Fruit fly (Drosophila melanogaster): ENCODE measurements around the gene Antp.

Antp gene

DNA sequence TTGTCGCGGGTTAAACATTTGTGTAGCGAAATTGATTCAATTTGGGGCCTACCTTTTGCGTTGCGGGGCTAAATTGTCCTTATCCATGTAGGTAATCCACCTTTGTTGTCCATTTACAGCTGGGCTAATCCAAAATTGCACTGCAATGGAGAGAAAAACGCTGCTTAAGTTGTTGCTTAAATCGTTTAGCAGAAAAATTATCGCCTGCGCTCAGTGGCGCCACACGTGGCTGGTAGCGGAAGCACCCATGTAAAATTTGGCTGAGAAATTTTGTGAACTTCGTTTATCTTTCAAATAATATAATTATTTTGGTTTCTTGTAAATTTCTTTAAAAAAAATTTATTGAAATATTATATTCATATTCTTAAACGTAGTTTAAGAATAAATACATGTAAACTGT, 28.5 kb downstream of the Antp start:
- no peak for TF ChIP-seq Dll (optimal IDR thresholded peaks at IDR 0.05)
- TF ChIP-seq usp (GFP tag; optimal IDR thresholded peaks at IDR 0.05), result no peak
- TF ChIP-seq CG8478 (optimal IDR thresholded peaks at IDR 0.05), result no peak
- TF ChIP-seq psq (optimal IDR thresholded peaks at IDR 0.05), result no peak

DNA sequence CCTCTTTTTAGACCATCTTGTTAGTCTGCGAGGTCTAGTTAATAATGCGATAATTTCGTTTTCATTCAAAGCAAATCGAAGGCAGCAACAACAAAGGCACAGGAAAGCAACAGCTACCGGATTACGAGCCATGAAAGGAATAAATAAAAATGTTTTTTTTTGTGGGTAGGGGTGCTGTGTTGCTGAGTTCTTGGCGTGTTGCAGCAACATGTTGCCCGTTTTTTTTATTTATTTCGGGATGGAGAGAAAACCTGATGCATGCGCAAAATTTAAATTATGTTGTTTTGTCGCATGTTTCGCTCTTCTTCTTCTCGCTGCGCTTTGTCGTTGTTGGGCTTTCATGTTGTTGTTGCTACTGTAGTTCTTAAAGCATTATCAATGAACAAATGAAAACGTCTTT, 29.1 kb downstream of the Antp start:
- TF ChIP-seq Dll (optimal IDR thresholded peaks at IDR 0.05) (no peak), EcR (GFP tag; optimal IDR thresholded peaks at IDR 0.05) (no peak), CG8478 (optimal IDR thresholded peaks at IDR 0.05) (no peak), usp (GFP tag; optimal IDR thresholded peaks at IDR 0.05) (no peak), pan (optimal IDR thresholded peaks at IDR 0.05) (no peak), psq (optimal IDR thresholded peaks at IDR 0.05) (no peak)

DNA sequence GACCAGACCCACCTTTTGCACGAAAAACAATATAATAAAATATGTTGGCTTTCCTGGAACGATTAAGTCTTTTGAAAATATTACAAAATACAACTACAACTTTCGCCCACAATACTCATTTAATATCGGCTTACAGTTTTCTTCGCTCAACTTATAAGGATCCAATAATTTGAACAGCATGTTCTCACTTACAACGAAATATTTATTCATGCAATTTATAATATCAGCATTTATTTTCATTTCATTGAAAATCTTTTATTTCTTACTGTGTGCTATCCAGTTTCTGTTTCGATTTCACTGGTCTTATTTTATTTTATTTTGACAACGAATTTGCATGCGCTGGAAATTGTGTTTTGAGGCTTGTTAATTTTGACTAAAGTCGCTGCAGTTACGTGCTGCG, 30.6 kb downstream of the Antp start:
- no peak for TF ChIP-seq EcR (GFP tag; optimal IDR thresholded peaks at IDR 0.05)
- TF ChIP-seq CG8478 (optimal IDR thresholded peaks at IDR 0.05), result no peak
- no peak for TF ChIP-seq usp (GFP tag; optimal IDR thresholded peaks at IDR 0.05)
- TF ChIP-seq psq (optimal IDR thresholded peaks at IDR 0.05), result no peak
- TF ChIP-seq pan (optimal IDR thresholded peaks at IDR 0.05), result no peak
- no peak for TF ChIP-seq Dll (optimal IDR thresholded peaks at IDR 0.05)

DNA sequence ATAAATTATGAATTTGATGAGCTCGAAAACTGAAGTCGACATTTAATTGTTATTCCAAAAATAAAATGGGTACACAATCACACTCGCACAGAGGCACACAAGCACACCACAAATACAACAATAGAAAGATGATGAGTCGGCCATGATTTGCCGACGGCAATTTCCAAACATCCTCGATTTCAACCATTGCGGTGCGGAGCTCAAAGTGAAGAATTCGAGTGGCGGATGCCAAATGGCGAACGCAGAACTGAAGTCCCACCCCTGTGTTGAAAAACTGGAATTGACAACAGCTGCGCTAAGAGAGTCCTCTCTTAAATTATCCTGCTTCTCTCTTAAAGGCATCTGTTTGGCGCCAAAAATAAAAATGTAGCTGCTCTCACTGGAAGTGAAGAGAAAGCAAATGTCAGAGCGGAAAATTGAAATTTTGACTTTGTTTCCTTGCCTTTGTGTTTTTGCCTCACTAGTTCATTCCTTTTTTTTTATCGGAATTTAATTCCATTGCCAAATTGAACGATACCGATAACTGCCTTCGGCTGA, 32.4 kb downstream of the Antp start:
- TF ChIP-seq EcR (GFP tag; optimal IDR thresholded peaks at IDR 0.05) (no peak), CG8478 (optimal IDR thresholded peaks at IDR 0.05) (no peak)

DNA sequence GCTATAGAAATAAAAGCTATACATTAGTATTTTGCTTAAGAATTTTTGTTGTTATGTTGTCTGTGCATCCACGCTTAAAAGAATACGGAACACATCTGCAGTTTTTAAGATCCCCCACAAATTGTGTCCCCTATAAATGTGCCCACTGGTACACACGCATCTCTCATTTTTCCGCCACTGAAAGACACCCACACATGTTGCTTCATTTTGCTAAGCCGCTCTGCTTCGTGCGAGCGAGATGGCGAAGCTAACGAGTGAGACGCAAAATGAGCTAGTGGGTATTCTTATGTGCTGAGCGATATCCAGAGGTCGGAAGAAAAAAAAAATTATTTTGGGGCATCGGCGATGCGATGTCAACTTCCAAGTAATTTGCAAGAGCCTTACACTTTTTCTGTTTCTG, 35.9 kb downstream of the Antp start:
- TF ChIP-seq usp (GFP tag; optimal IDR thresholded peaks at IDR 0.05) (no peak), psq (optimal IDR thresholded peaks at IDR 0.05) (no peak), pan (optimal IDR thresholded peaks at IDR 0.05) (no peak)

DNA sequence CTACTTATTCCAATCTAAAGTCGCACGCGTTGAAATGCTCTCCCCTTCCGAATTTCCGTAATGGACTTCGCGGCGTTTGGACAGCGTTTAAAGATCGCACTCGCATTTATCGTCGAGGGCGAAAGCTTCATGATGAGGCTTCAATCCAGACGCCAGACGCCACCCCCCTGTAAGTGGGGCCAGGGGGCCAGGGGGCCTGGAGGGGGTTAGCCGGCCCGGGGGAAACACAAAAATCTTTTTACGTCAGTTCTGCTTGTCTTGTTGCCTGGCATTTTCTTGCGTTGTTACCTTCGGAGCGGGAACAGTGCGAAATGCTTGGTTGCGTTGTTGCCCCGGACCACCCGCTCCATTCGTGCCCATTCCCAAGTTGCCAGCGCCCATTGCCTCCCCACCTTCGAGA, 38.3 kb downstream of the Antp start:
- TF ChIP-seq psq (optimal IDR thresholded peaks at IDR 0.05) (no peak), EcR (GFP tag; optimal IDR thresholded peaks at IDR 0.05) (no peak), CG8478 (optimal IDR thresholded peaks at IDR 0.05) (no peak), pan (optimal IDR thresholded peaks at IDR 0.05) (no peak), usp (GFP tag; optimal IDR thresholded peaks at IDR 0.05) (no peak), Dll (optimal IDR thresholded peaks at IDR 0.05) (no peak)

DNA sequence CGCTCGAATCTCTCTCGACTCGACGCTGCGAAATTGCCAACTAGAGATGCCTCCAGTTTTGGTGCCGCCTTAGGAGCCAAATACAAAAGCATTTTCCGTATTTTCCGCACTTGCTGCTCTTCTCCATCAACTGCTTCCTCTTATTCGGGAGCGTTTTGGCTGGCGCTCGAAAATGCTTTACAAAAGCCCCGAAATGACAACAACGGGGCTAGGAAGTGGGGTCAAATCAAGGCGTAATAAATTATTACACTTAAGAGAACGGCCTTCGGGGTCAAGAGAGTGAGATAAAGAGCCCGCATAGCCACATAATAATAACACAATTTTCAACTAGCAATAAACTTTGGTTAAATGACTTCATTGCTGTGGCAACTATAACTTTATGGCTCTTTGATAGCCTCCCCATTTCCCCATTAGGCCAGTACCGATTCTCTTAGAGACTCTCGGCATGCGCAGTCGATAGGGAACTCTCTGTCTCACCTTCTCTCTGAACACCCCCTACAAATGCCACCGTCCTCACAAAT, 40.6 kb downstream of the Antp start, which contains the start of gene CG46458:
Gene CG46458 (minus strand): TSS at position 51 of the 521 bp plus-strand sequence.
- TF ChIP-seq usp (GFP tag; optimal IDR thresholded peaks at IDR 0.05) (no peak), psq (optimal IDR thresholded peaks at IDR 0.05) (no peak), Dll (optimal IDR thresholded peaks at IDR 0.05) (no peak), EcR (GFP tag; optimal IDR thresholded peaks at IDR 0.05) (no peak), pan (optimal IDR thresholded peaks at IDR 0.05) (no peak), CG8478 (optimal IDR thresholded peaks at IDR 0.05) (no peak)

DNA sequence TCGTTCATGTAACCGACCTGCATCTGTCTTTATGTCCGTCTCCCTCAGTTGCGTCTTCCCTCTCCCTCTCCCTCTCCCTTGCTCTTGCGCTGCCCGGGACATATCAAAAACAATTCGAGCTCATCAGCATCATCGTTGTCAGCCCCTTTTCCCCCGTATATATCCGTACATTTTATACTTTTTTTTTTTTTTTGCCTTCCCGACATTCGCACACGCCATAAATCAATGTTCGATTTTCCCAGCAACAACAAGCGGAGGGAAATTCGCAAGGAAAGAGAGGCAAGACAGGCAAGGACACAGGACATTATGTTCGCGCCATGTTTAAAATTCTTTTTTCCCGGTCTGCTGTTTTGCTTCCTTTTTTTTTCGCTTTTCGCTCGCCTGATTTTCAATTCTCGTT, 42.3 kb downstream of the Antp start:
- TF ChIP-seq CG8478 (optimal IDR thresholded peaks at IDR 0.05) (no peak), EcR (GFP tag; optimal IDR thresholded peaks at IDR 0.05) (no peak), psq (optimal IDR thresholded peaks at IDR 0.05) (no peak), usp (GFP tag; optimal IDR thresholded peaks at IDR 0.05) (no peak), Dll (optimal IDR thresholded peaks at IDR 0.05) (no peak), pan (optimal IDR thresholded peaks at IDR 0.05) (no peak)

DNA sequence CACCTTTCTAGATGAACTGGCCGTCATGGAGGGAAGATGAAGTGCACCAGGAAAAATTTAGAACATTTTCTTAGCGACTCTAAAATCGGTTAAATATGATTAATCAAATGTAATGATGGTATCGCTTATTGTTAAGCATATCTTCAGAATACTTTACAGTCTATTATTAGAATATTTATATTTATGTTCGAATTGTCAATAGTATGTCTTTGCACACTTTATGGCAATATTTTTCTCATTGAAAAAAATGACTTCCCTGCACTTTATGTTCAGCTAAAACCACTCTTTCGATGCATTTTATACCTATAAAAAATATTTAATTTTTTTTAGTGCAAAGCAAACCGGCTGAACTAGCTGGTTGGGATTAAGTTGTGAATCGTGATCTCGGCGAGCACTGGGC, 44.5 kb downstream of the Antp start:
- TF ChIP-seq CG8478 (optimal IDR thresholded peaks at IDR 0.05) (no peak), Dll (optimal IDR thresholded peaks at IDR 0.05) (no peak), usp (GFP tag; optimal IDR thresholded peaks at IDR 0.05) (no peak)

DNA sequence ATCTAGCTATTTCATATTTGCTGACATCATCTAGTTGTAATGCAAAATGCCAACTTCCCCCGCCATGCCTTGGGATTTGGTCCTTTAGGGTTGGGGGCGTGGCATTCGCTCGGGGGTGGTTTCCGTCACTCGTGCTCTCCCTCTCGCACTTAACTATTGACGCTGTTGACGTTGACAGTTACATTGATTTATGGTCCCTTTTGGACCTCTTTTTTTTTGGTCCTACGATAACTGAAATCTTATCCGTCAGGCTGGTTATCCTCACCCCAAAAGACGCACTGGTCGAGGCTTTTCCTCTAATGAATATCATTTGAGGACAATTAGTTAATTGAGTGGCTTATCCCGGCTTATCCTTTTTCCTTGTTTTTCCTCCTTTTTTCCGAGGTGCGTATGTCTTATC, 45.9 kb downstream of the Antp start:
- TF ChIP-seq psq (optimal IDR thresholded peaks at IDR 0.05) (no peak), usp (GFP tag; optimal IDR thresholded peaks at IDR 0.05) (no peak), Dll (optimal IDR thresholded peaks at IDR 0.05) (no peak), EcR (GFP tag; optimal IDR thresholded peaks at IDR 0.05) (no peak), CG8478 (optimal IDR thresholded peaks at IDR 0.05) (no peak), pan (optimal IDR thresholded peaks at IDR 0.05) (no peak)

DNA sequence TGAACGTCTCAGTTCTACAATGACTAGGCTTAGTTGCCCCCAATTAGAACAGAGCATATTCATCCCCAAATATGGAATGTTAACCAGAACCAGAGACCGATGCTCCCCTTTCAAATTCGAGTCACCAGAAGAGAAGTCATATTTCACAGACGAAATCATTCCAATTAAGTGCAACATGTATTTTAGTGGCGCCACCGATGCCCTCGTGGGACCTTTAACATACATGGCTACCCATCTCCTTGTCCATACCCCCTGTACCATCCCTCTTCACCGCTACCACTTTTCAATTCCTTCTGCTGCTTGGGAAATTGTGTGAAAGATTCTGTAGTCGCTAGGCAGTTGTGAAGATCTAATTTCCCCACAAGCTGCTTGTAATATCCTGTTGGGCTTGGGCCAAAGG, 46.3 kb downstream of the Antp start:
- no peak for TF ChIP-seq usp (GFP tag; optimal IDR thresholded peaks at IDR 0.05)
- no peak for TF ChIP-seq Dll (optimal IDR thresholded peaks at IDR 0.05)
- no peak for TF ChIP-seq EcR (GFP tag; optimal IDR thresholded peaks at IDR 0.05)
- no peak for TF ChIP-seq CG8478 (optimal IDR thresholded peaks at IDR 0.05)
- TF ChIP-seq pan (optimal IDR thresholded peaks at IDR 0.05), result no peak
- no peak for TF ChIP-seq psq (optimal IDR thresholded peaks at IDR 0.05)

DNA sequence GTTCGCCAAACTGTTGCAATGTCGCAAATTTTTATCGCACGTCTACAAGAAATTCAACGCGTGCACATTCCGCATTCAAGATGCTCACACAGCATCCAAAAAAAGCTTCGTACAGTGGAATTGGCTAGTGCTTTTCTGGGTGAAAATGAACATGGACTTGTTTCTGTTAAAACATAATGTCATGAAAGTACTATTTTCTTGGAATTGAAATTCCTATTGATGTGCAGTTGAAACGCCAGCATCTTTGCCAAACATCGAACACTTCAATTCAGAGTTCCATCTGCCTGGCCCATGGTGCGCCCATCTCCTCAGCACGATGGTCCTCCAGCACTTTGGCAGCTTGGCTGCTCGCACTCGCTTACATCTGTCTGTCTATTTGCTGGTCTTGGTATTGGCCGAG, 47.9 kb downstream of the Antp start:
- TF ChIP-seq Dll (optimal IDR thresholded peaks at IDR 0.05), result no peak
- no peak for TF ChIP-seq usp (GFP tag; optimal IDR thresholded peaks at IDR 0.05)
- TF ChIP-seq psq (optimal IDR thresholded peaks at IDR 0.05), result no peak
- TF ChIP-seq CG8478 (optimal IDR thresholded peaks at IDR 0.05), result no peak
- TF ChIP-seq EcR (GFP tag; optimal IDR thresholded peaks at IDR 0.05), result no peak
- no peak for TF ChIP-seq pan (optimal IDR thresholded peaks at IDR 0.05)

DNA sequence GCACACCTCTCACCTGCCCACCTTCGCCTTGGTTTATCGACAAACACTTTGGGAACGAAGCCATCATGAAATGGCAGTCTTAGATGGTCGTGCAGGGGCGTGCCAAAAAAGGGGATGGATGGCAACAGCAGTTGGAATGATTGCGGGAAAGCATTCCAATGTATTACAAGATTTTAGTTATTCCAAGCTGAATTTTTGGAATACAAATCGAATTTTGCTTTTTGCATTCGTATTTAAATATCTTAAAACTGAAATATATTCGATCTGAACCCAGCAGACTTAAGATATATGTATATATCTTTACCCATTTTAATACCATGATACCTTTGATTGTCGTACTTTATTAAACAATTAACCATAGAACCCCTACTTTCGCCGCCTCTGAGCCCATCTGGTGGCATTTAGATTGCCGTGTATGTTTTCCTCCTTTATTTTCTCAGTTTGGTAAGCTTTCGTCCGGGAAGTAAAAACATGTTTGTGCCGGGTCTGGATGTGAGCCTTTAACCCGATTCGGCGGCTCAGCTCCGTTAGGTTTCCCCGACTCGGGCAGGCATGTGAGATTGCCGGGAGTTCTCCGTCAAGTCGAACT, 48.8 kb downstream of the Antp start:
- no peak for TF ChIP-seq pan (optimal IDR thresholded peaks at IDR 0.05)
- no peak for TF ChIP-seq psq (optimal IDR thresholded peaks at IDR 0.05)

Measured in whole organism.